Worm (Caenorhabditis elegans): ENCODE results near the gene gad-3.
A peak's percentile ranks its signal among the peaks of the same experiment; 100 is the strongest.

The gad-3 gene

DNA sequence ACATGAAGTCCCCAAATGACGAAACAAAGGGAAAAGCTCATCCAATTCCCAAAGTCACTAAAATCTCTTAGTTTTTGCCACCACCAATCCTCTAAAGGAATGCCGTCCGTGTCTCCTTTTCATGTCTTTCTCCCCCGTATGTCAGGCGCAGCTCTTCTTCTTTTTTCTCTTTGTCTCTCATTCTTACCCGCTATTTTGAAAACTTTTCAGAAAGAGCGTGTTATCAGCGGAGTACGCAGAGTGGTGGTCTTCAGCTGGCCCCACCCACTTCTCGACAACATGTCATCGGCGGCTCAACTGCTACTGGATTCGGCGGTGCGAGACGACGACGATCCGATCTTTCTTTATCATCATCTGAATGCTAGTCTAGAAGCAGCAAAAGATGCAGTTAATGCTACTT, 18.6 kb upstream of the gad-3 start, which contains the start of gene sphr-1:
Gene sphr-1, plus strand, starts transcription at position 205 of the 400 bp plus-strand sequence.
- TF ChIP-seq hmg-1.2 (GFP tag; IDR thresholded peaks at IDR 0.05) (peak; percentile 65; the same call in 1 of the 2 replicates), ztf-28 (GFP tag; IDR thresholded peaks at IDR 0.05) (no peak)

DNA sequence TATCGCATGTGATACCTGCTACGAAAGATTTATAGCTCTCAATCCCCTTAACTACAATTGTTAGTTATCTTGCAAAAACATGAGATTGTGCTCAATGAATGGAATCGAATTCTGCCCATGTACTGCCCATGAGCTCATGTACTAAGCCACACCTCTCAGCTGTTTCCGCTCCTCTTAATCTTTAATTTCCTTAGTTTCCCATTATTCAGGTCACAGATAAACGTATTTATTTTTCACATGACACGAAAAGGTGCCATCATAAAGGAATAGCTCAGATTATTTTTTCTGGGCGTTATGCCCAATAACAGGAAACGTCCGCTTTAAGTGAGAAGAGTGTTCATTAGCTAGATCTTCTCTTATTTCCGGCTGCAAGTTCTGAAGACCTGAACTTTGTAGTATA, 13.2 kb upstream of the gad-3 start:
- TF ChIP-seq mxl-1 (tag; optimal IDR thresholded peaks at IDR 0.05) (no peak), F57A8.1 (GFP tag; optimal IDR thresholded peaks at IDR 0.05) (no peak), Y56A3A.18 (GFP tag; IDR thresholded peaks at IDR 0.05) (no peak), Y53G8AR.9 (GFP tag; conservative IDR thresholded peaks at IDR 0.05) (no peak), hlh-26 (GFP tag; conservative IDR thresholded peaks at IDR 0.05) (no peak), mes-4 (tag; optimal IDR thresholded peaks at IDR 0.05) (no peak), nfyb-1 (GFP tag; IDR thresholded peaks at IDR 0.05) (no peak), egl-18 (GFP tag; IDR thresholded peaks at IDR 0.05) (no peak), let-526 (GFP tag; IDR thresholded peaks at IDR 0.05) (no peak)

DNA sequence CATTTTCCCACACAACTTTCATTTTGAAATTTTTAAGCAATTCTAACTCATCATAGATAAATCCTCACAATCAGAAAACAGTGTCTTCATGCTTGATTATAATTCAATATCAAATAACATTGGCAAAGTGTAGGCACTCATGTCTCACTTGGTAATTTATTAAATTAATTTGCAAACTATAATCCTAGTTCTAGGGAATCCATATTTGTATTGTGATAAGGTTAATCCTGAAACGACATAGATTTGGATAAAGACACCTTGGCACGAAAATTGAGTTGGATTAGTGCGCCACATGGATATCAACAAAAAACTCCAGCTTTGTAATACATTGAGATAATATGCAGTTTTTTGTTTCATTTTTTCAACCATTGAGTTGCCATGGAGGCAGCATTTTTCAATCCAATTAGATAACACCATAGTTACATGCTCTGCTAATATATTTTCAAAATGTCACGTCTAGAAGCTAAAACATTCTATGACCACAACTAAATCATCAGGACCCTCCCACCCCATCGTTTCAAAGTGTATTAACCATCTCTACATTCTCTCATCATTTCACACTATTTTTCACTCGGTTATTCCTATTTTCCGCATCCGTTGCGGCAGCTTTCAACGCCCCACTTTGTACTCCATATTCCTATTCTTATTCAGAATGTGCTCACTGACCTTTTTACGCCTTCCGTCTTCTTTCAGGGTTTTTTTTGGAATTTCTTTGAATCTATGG, 11.1 kb upstream of the gad-3 start:
- TF ChIP-seq ccch-3 (GFP tag; optimal IDR thresholded peaks at IDR 0.05), result no peak
- TF ChIP-seq attf-6 (GFP tag; IDR thresholded peaks at IDR 0.05), result no peak
- TF ChIP-seq ztf-6 (GFP tag; IDR thresholded peaks at IDR 0.05), result no peak
- TF ChIP-seq ztf-28 (GFP tag; IDR thresholded peaks at IDR 0.05), result no peak
- no peak for TF ChIP-seq hlh-26 (GFP tag; conservative IDR thresholded peaks at IDR 0.05)
- TF ChIP-seq madf-3 (GFP tag; IDR thresholded peaks at IDR 0.05), result no peak
- TF ChIP-seq nhr-90 (tag; optimal IDR thresholded peaks at IDR 0.05), result no peak

DNA sequence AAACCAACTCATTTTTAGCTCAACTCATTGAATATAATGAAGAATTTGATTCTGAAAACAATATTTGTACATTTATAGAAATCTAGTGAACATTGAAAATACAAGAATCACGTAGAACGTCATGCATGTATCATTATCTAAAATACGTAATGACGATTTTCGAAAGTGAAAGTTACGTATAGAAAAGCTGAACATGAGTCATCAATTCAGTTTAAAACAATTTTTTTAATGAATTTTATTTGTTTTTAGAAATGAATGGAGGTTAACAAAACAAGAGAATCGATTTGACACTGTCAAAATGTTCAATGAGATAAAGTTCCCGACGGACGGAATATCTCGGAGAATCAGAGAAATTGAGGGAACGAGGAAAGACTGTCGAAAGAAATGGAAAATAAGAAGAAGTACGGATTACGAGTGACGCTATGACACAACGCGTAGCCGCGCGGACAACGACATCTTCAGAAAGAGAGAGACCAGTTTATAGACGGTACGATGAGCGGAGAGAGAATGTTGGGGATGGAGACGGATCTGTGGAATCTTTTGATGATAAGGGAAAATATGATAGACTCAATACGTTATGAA, 9.0 kb upstream of the gad-3 start, which contains the start of gene ptr-1:
Gene ptr-1, minus strand, starts transcription at position 51 of the 582 bp plus-strand sequence.
- TF ChIP-seq F37B4.10 (GFP tag; IDR thresholded peaks at IDR 0.05), result 0 out of 2 replicates have a peak, but pooled peaks have one; percentile 44
- no peak for TF ChIP-seq F22D6.2 (tag; optimal IDR thresholded peaks at IDR 0.05)

DNA sequence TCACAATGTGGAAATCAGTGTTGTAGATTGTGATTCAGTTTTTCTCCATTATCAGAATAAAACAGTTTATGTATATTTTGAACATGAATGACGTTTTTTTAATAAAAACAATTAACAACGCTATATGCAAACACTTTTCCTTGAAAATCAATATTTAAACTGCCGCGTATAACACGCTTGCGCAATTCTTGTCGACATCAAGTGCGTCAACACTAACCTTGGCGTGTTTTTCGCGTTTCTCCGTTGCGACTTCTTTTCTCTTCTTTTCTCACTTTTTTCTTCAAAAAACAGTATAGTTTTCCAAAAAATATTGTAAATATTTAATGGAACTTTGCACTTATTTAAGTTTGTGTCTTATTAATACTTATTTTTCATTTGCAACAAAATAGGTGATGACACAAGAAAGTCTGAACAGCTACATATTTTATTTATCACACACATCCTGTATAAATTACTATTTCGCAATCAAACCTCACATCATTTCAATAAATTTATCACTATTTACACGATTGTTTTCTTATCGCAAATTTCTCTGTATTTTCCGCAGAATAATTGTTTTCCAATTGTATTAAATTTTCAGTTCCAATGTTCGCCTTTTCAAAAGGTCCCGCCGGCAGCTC, 2.5 kb upstream of the gad-3 start, which contains the start of gene spas-1:
Gene spas-1, plus strand, starts transcription at position 572 of the 620 bp plus-strand sequence.
- TF ChIP-seq Y53F4B.3 (GFP tag; IDR thresholded peaks at IDR 0.05), result no peak
- TF ChIP-seq F10E7.11 (tag; optimal IDR thresholded peaks at IDR 0.05), result no peak
- peak; percentile 86 for TF ChIP-seq lin-40 (tag; optimal IDR thresholded peaks at IDR 0.05)
- TF ChIP-seq akir-1 (GFP tag; optimal IDR thresholded peaks at IDR 0.05), result no peak
- TF ChIP-seq ztf-26 (tag; optimal IDR thresholded peaks at IDR 0.05), result peak; percentile 56
- peak; percentile 98 for TF ChIP-seq ztf-18 (tag; optimal IDR thresholded peaks at IDR 0.05)
- no peak for TF ChIP-seq chd-7 (tag; optimal IDR thresholded peaks at IDR 0.05)
- TF ChIP-seq tbx-9 (tag; optimal IDR thresholded peaks at IDR 0.05; ENCODE audit: borderline replicate concordance), result no peak
- peak; percentile 40; the same call in 1 of the 2 replicates for TF ChIP-seq K11D2.4 (GFP tag; IDR thresholded peaks at IDR 0.05)
- no peak for TF ChIP-seq hsf-1 (GFP tag; IDR thresholded peaks at IDR 0.05)
- TF ChIP-seq B0261.1 (tag; optimal IDR thresholded peaks at IDR 0.05), result no peak
- 0 out of 2 replicates have a peak, but pooled peaks have one; percentile 37 for TF ChIP-seq cebp-1 (GFP tag; IDR thresholded peaks at IDR 0.05)
- TF ChIP-seq cebp-1 (tag; optimal IDR thresholded peaks at IDR 0.05), result peak; percentile 89
- peak; percentile 49; the same call in 1 of the 2 replicates for TF ChIP-seq Y56A3A.18 (GFP tag; IDR thresholded peaks at IDR 0.05)
- TF ChIP-seq let-526 (GFP tag; IDR thresholded peaks at IDR 0.05), result no peak
- no peak for TF ChIP-seq lin-26 (GFP tag; IDR thresholded peaks at IDR 0.05)
- no peak for TF ChIP-seq F39B2.1 (GFP tag; IDR thresholded peaks at IDR 0.05)
- TF ChIP-seq madf-6 (GFP tag; IDR thresholded peaks at IDR 0.05), result peak; percentile 72
- no peak for TF ChIP-seq hmg-20 (GFP tag; IDR thresholded peaks at IDR 0.05)
- no peak for TF ChIP-seq F55B11.4 (tag; optimal IDR thresholded peaks at IDR 0.05; ENCODE audit: borderline replicate concordance, insufficient read depth)
- TF ChIP-seq ceh-100 (GFP tag; IDR thresholded peaks at IDR 0.05), result peak; percentile 34; the same call in 1 of the 2 replicates
- TF ChIP-seq ekl-4 (GFP tag; IDR thresholded peaks at IDR 0.05), result peak; percentile 70; the same call in 1 of the 2 replicates
- TF ChIP-seq madf-10 (tag; optimal IDR thresholded peaks at IDR 0.05), result peak; percentile 52
- no peak for TF ChIP-seq ceh-91 (GFP tag; IDR thresholded peaks at IDR 0.05)

Measured in whole organism, young adult.